Worm (Caenorhabditis elegans) whole organism, midembryonic: ENCODE results near the gene ZK643.5.

Experiments
- T22C8.4 ChIP-seq: fragments of 200-800 bp; sonication (Bioruptor generic); IDR thresholded peaks from 2 replicates; pipeline ENCODE4 v1.3.6; 2022; ENCODE audit warnings: missing genetic modification characterization, missing compliant biosample characterization
- cog-1 ChIP-seq: sonication (generic microtip); optimal IDR thresholded peaks from 2 replicates; lab custom pipeline; 2016; ENCODE audit warnings: missing genetic modification characterization, missing compliant biosample characterization
- flt-1 ChIP-seq: fragments of 200-800 bp; sonication (Bioruptor generic); IDR thresholded peaks from 2 replicates; pipeline ENCODE4 v1.3.6; 2022; ENCODE audit warnings: missing genetic modification characterization, missing compliant biosample characterization
- klf-2 ChIP-seq: fragments of 200-800 bp; sonication (Bioruptor generic); conservative IDR thresholded peaks from 2 replicates; pipeline ENCODE4 v1.3.6; 2022; ENCODE audit warnings: missing genetic modification reagents, missing genetic modification characterization, missing compliant biosample characterization
- med-1 ChIP-seq: sonication (generic microtip); optimal IDR thresholded peaks from 2 replicates; lab custom pipeline; 2017; ENCODE audit warnings: missing genetic modification characterization, mild to moderate bottlenecking, missing compliant biosample characterization, antibody characterized with exemption, missing genetic modification reagents; ENCODE audit not compliant: insufficient read depth
- ref-1 ChIP-seq: fragments of 200-800 bp; sonication (Bioruptor generic); conservative IDR thresholded peaks from 2 replicates; pipeline ENCODE4 v1.3.6; 2022; ENCODE audit warnings: missing genetic modification reagents, missing genetic modification characterization, missing compliant biosample characterization
- tab-1 ChIP-seq: fragments of 200-800 bp; sonication (Bioruptor generic); IDR thresholded peaks from 2 replicates; pipeline ENCODE4 v1.3.6; 2022; ENCODE audit warnings: missing genetic modification characterization, missing compliant biosample characterization
- ztf-23 ChIP-seq: fragments of 200-800 bp; sonication (Bioruptor generic); IDR thresholded peaks from 2 replicates; pipeline ENCODE4 v1.3.6; 2022; ENCODE audit warnings: missing genetic modification reagents, missing genetic modification characterization, missing compliant biosample characterization
- ztf-29 ChIP-seq: fragments of 200-800 bp; sonication (Bioruptor generic); IDR thresholded peaks from 2 replicates; pipeline ENCODE4 v1.3.6; 2022; ENCODE audit warnings: missing genetic modification reagents, missing genetic modification characterization, missing compliant biosample characterization

The ZK643.5 gene

DNA sequence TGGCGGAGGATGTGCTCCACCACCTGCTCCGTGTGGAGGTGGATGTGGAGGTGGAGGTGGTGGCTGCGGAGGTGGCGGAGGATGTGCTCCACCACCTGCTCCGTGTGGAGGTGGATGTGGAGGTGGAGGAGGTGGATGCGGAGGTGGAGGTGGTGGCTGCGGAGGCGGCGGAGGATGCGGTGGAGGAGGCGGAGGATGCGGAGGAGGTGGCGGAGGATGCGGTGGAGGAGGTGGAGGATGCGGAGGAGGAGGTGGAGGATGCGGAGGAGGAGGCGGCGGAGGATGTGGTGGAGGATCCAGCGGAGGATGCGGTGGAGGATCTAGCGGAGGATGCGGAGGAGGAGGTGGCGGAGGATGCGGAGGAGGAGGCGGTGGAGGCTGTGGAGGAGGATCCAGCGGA is 6.5 kb upstream of the ZK643.5 start:
- TF ChIP-seq T22C8.4 (no peak), ref-1 (GFP tag; lab: Robert Waterston, UW) (no peak), ztf-23 (GFP tag; lab: Robert Waterston, UW) (no peak), klf-2 (GFP tag; lab: Robert Waterston, UW) (no peak), tab-1 (no peak)

ce11 chrIII:8961993-8962392 is 6.0 kb upstream of the ZK643.5 start, which contains the start of gene grl-25:
grl-25 (plus strand) TSS chrIII:8962293.
- no peak for TF ChIP-seq ref-1 (GFP tag; lab: Robert Waterston, UW)
- no peak for TF ChIP-seq ztf-23 (GFP tag; lab: Robert Waterston, UW)
- TF ChIP-seq klf-2 (GFP tag; lab: Robert Waterston, UW) = no peak
- TF ChIP-seq cog-1 (tag; lab: Kevin White, UChicago) = no peak
- no peak for TF ChIP-seq tab-1
- TF ChIP-seq med-1 (GFP tag; lab: Kevin White, UChicago) = no peak
- TF ChIP-seq flt-1 (GFP tag; lab: Robert Waterston, UW) = no peak

DNA sequence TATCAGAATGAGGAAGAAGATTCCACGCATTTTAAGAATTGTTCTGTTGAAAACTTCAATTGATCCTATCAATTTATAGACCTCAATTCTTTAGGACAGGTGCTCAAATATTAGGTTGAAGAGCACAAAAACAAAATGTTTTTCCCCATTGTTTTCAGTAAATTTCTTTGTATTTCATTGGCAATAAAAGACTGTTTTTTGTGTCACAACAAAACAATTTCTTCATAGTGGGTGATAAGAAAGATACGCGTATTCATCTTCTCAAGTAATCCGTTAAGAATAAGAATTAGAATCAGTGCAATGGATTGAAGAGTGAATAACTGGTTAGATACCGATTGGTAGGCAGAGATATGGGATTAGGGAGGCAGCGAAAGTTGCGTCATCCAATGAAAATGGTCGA is 4.7 kb upstream of the ZK643.5 start, which contains the start of gene ZK643.6:
TSS of gene ZK643.6 (minus strand) at position 101 of the 400 bp plus-strand sequence.
- TF ChIP-seq cog-1 (tag; lab: Kevin White, UChicago) (no peak), med-1 (GFP tag; lab: Kevin White, UChicago) (no peak), flt-1 (GFP tag; lab: Robert Waterston, UW) (no peak), klf-2 (GFP tag; lab: Robert Waterston, UW) (no peak), ztf-23 (GFP tag; lab: Robert Waterston, UW) (no peak), ztf-29 (GFP tag; lab: Robert Waterston, UW) (no peak), tab-1 (no peak), ref-1 (GFP tag; lab: Robert Waterston, UW) (no peak), T22C8.4 (no peak)

- TF ChIP-seq ref-1 (GFP tag; lab: Robert Waterston, UW) = no peak
- no peak for TF ChIP-seq med-1 (GFP tag; lab: Kevin White, UChicago)
- no peak for TF ChIP-seq flt-1 (GFP tag; lab: Robert Waterston, UW)
These were observed 460 bp downstream of the ZK643.5 start for ce11 chrIII:8955536-8955935.

DNA sequence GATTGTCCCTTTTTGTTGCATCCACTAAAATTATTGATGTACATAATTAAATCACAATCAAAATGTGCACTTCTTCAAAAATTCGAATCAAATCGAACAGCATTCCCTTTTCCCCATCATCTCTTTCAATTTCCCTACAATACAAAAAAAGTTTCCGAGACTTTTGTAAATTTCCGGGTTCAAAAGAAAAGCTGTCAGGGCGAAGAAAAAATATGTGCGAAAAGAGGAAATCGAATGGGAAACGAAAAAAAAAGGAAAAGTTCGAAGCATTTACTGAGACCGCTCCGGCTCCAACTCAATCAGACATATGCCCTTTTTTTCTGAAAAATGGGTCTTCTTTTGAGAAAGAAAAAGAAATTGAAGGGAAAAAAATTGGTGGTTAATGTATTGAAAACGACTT is 6.8 kb downstream of the ZK643.5 start:
- TF ChIP-seq klf-2 (GFP tag; lab: Robert Waterston, UW) (no peak), med-1 (GFP tag; lab: Kevin White, UChicago) (no peak)

- TF ChIP-seq klf-2 (GFP tag; lab: Robert Waterston, UW) (no peak), ref-1 (GFP tag; lab: Robert Waterston, UW) (no peak), ztf-29 (GFP tag; lab: Robert Waterston, UW) (no peak), med-1 (GFP tag; lab: Kevin White, UChicago) (no peak), ztf-23 (GFP tag; lab: Robert Waterston, UW) (no peak), tab-1 (no peak), flt-1 (GFP tag; lab: Robert Waterston, UW) (no peak), T22C8.4 (no peak), cog-1 (tag; lab: Kevin White, UChicago) (no peak)
These were observed 9.7 kb downstream of the ZK643.5 start for ce11 chrIII:8946285-8946684.

ce11 chrIII:8944357-8944756 is 11.6 kb downstream of the ZK643.5 start, which contains the start of gene dhrr-1:
dhrr-1 (plus strand) TSS chrIII:8944657.
- TF ChIP-seq T22C8.4 (no peak), med-1 (GFP tag; lab: Kevin White, UChicago) (no peak), ref-1 (GFP tag; lab: Robert Waterston, UW) (no peak), ztf-23 (GFP tag; lab: Robert Waterston, UW) (no peak), flt-1 (GFP tag; lab: Robert Waterston, UW) (no peak), klf-2 (GFP tag; lab: Robert Waterston, UW) (no peak), cog-1 (tag; lab: Kevin White, UChicago) (no peak)

- TF ChIP-seq flt-1 (GFP tag; lab: Robert Waterston, UW) = peak; percentile 96
- peak; percentile 93 for TF ChIP-seq tab-1
- peak; percentile 87 for TF ChIP-seq T22C8.4
- TF ChIP-seq ztf-23 (GFP tag; lab: Robert Waterston, UW) = peak; percentile 95
- TF ChIP-seq klf-2 (GFP tag; lab: Robert Waterston, UW) = peak; percentile 92
- TF ChIP-seq ztf-29 (GFP tag; lab: Robert Waterston, UW) = peak; percentile 94
- TF ChIP-seq ref-1 (GFP tag; lab: Robert Waterston, UW) = peak; percentile 89
- TF ChIP-seq med-1 (GFP tag; lab: Kevin White, UChicago) = peak; percentile 54
- peak; percentile 91 for TF ChIP-seq cog-1 (tag; lab: Kevin White, UChicago)
These were observed 18.4 kb downstream of the ZK643.5 start for ce11 chrIII:8937571-8937970.

- no peak for TF ChIP-seq ztf-23 (GFP tag; lab: Robert Waterston, UW)
- no peak for TF ChIP-seq cog-1 (tag; lab: Kevin White, UChicago)
- no peak for TF ChIP-seq tab-1
- no peak for TF ChIP-seq ref-1 (GFP tag; lab: Robert Waterston, UW)
- no peak for TF ChIP-seq ztf-29 (GFP tag; lab: Robert Waterston, UW)
- TF ChIP-seq flt-1 (GFP tag; lab: Robert Waterston, UW) = no peak
- TF ChIP-seq med-1 (GFP tag; lab: Kevin White, UChicago) = no peak
- TF ChIP-seq klf-2 (GFP tag; lab: Robert Waterston, UW) = no peak
- TF ChIP-seq T22C8.4 = no peak
These were observed 21.6 kb downstream of the ZK643.5 start for ce11 chrIII:8934378-8934777.

ce11 chrIII:8933696-8934095 is 22.3 kb downstream of the ZK643.5 start:
- TF ChIP-seq ztf-29 (GFP tag; lab: Robert Waterston, UW) = no peak
- TF ChIP-seq cog-1 (tag; lab: Kevin White, UChicago) = no peak
- no peak for TF ChIP-seq ref-1 (GFP tag; lab: Robert Waterston, UW)
